Worm (Caenorhabditis elegans) whole organism, L4 larva: ENCODE results near the gene fbxc-30.

Experiments
- ces-1 ChIP-seq: fragments of 150-350 bp; sonication (generic microtip); optimal IDR thresholded peaks from 4 replicates; lab custom pipeline; 2014; ENCODE audit warnings: missing biosample characterization, missing genetic modification reagents, missing genetic modification characterization
- egl-43 ChIP-seq: fragments of 200-800 bp; sonication (Bioruptor generic); IDR thresholded peaks from 2 replicates; pipeline ENCODE4 v1.3.6; 2022; ENCODE audit warnings: missing genetic modification reagents, missing genetic modification characterization, missing compliant biosample characterization
- jun-1 ChIP-seq: fragments of 150-350 bp; optimal IDR thresholded peaks from 2 replicates; lab custom pipeline; 2014; ENCODE audit warnings: missing biosample characterization, missing genetic modification reagents, missing genetic modification characterization
- lin-38 ChIP-seq: fragments of 200-800 bp; sonication (Bioruptor generic); IDR thresholded peaks from 2 replicates; pipeline ENCODE4 v1.3.6; 2022; ENCODE audit warnings: missing genetic modification reagents, missing genetic modification characterization, missing compliant biosample characterization
- nhr-237 ChIP-seq: sonication (generic microtip); optimal IDR thresholded peaks from 2 replicates; lab custom pipeline; 2017; ENCODE audit warnings: missing biosample characterization, missing genetic modification characterization
- nhr-28 ChIP-seq: fragments of 150-350 bp; optimal IDR thresholded peaks from 2 replicates; lab custom pipeline; 2014; ENCODE audit warnings: missing biosample characterization, missing genetic modification characterization
- nhr-6 ChIP-seq: fragments of 150-350 bp; optimal IDR thresholded peaks from 2 replicates; lab custom pipeline; 2014; ENCODE audit warnings: missing biosample characterization, missing genetic modification characterization
- nhr-76 ChIP-seq: fragments of 150-350 bp; optimal IDR thresholded peaks from 2 replicates; lab custom pipeline; 2014; ENCODE audit warnings: missing biosample characterization, missing genetic modification characterization
- nhr-77 ChIP-seq: fragments of 150-350 bp; optimal IDR thresholded peaks from 2 replicates; lab custom pipeline; 2014; ENCODE audit warnings: missing biosample characterization, missing genetic modification characterization
- zag-1 ChIP-seq: fragments of 150-350 bp; optimal IDR thresholded peaks from 2 replicates; lab custom pipeline; 2014; ENCODE audit warnings: missing biosample characterization, missing genetic modification characterization

DNA sequence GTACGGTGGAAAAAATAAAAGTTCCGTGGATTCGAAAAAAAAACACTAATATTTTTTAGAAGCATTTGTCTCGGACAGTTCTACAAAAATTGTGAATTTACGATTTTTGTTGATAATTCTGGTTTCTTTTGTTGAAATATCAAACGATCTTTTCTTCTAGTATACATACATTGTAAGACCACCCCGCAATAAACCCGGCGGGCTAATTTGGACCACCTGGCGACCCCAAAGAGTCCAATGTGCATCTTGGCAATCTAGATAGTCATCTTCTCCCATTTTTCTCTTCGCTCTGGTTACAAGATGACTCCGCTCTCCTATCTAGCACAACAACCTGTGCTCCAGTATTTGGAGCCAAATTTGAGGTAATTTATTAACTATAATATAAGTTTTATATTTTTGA is 1.6 kb upstream of the fbxc-30 start, which contains the start of gene fbxc-29:
- TF ChIP-seq ces-1 (no peak), nhr-237 (tag; lab: Kevin White, UChicago) (no peak), nhr-28 (tag; lab: Kevin White, UChicago) (no peak), lin-38 (GFP tag; lab: Robert Waterston, UW) (no peak), nhr-6 (tag; lab: Kevin White, UChicago) (no peak), egl-43 (GFP tag; lab: Robert Waterston, UW) (no peak), nhr-76 (no peak), nhr-77 (no peak), zag-1 (no peak), jun-1 (tag; lab: Kevin White, UChicago) (no peak)
